Worm (Caenorhabditis elegans) whole organism, young adult: ENCODE results near the gene F13A2.4.

Experiments
- B0019.2 ChIP-seq: fragments of 200-800 bp; sonication (Bioruptor generic); conservative IDR thresholded peaks from 2 replicates; pipeline ENCODE4 v1.3.6; 2022; ENCODE audit warnings: missing genetic modification reagents, missing genetic modification characterization, missing compliant biosample characterization
- akir-1 ChIP-seq: fragments of 200-800 bp; sonication (Bioruptor generic); optimal IDR thresholded peaks from 2 replicates; lab custom pipeline; 2018; ENCODE audit warnings: mild to moderate bottlenecking, missing genetic modification characterization, moderate library complexity, missing compliant biosample characterization
- cebp-2 ChIP-seq: fragments of 200-800 bp; sonication (Bioruptor generic); IDR thresholded peaks from 2 replicates; pipeline ENCODE4 v1.3.6; 2022; ENCODE audit warnings: missing genetic modification characterization, missing compliant biosample characterization
- ceh-100 ChIP-seq: fragments of 200-800 bp; sonication (Bioruptor generic); IDR thresholded peaks from 2 replicates; pipeline ENCODE4 v1.3.6; 2022; ENCODE audit warnings: missing genetic modification reagents, missing genetic modification characterization, missing compliant biosample characterization
- egl-18 ChIP-seq: fragments of 200-800 bp; sonication (Bioruptor generic); IDR thresholded peaks from 2 replicates; pipeline ENCODE4 v1.3.6; 2022; ENCODE audit warnings: missing genetic modification reagents, missing genetic modification characterization, missing compliant biosample characterization
- hmg-20 ChIP-seq: fragments of 200-800 bp; sonication (Bioruptor generic); IDR thresholded peaks from 2 replicates; pipeline ENCODE4 v1.3.6; 2022; ENCODE audit warnings: missing genetic modification reagents, missing genetic modification characterization, missing compliant biosample characterization
- lin-26 ChIP-seq: fragments of 200-800 bp; sonication (Bioruptor generic); IDR thresholded peaks from 2 replicates; pipeline ENCODE4 v1.3.6; 2022; ENCODE audit warnings: missing genetic modification reagents, missing genetic modification characterization, missing compliant biosample characterization
- lin-54 ChIP-seq: fragments of 200-800 bp; sonication (Bioruptor generic); optimal IDR thresholded peaks from 2 replicates; lab custom pipeline; 2018; ENCODE audit warnings: mild to moderate bottlenecking, missing genetic modification characterization, missing compliant biosample characterization
- lir-1 ChIP-seq: fragments of 200-800 bp; sonication (Bioruptor generic); conservative IDR thresholded peaks from 2 replicates; pipeline ENCODE4 v1.3.6; 2022; ENCODE audit warnings: missing genetic modification reagents, missing genetic modification characterization, missing compliant biosample characterization
- madf-6 ChIP-seq: fragments of 200-800 bp; sonication (Bioruptor generic); IDR thresholded peaks from 2 replicates; pipeline ENCODE4 v1.3.6; 2022; ENCODE audit warnings: missing genetic modification reagents, missing genetic modification characterization, missing compliant biosample characterization

ce11 chrV:4366440-4366839 is 33.6 kb downstream of the F13A2.4 start, which contains the start of gene F32D1.11:
- TF ChIP-seq ceh-100 (no peak), lin-54 (GFP tag; lab: Kevin White, UChicago) (no peak), akir-1 (GFP tag; lab: Kevin White, UChicago) (no peak), lir-1 (GFP tag; lab: Robert Waterston, UW) (no peak), B0019.2 (GFP tag; lab: Robert Waterston, UW) (no peak), hmg-20 (GFP tag; lab: Robert Waterston, UW) (no peak), cebp-2 (GFP tag; lab: Robert Waterston, UW) (no peak), madf-6 (GFP tag; lab: Robert Waterston, UW) (no peak), egl-18 (GFP tag; lab: Robert Waterston, UW) (no peak), lin-26 (GFP tag; lab: Robert Waterston, UW) (no peak)
